Worm (Caenorhabditis elegans) whole organism, L2 larva: ENCODE measurements around the gene R05H11.1.

Source experiments
- mbf-1 ChIP-seq: sonication (generic microtip); optimal IDR thresholded peaks from 2 replicates; lab custom pipeline; 2017; ENCODE audit warnings: missing biosample characterization, missing genetic modification characterization
- unc-62 ChIP-seq: fragments of 150-350 bp; optimal IDR thresholded peaks from 2 replicates; lab custom pipeline; 2014; ENCODE audit warnings: missing biosample characterization, missing genetic modification reagents, missing genetic modification characterization
- ztf-11 ChIP-seq: sonication (generic microtip); optimal IDR thresholded peaks from 2 replicates; lab custom pipeline; 2017; ENCODE audit warnings: missing biosample characterization, missing genetic modification characterization

DNA sequence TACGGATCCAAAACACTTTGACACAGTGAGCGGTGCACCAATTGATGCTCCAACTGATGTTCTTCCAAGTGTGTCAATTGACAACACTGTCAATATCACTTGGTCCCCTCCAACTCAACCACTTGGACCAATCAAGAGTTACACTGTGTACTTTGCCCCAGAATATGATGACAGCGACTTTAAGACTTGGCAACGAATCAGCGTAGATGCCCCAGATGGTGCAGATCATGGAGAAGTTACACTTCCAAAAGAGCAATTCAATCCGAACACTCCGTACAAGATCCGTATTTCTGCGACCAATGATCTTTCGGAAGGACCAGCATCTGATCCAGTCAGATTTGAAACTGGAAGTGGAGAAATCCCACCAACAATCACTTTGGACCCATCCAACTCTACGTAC, 42.8 kb upstream of the R05H11.1 start:
- TF ChIP-seq unc-62 (no peak), mbf-1 (no peak), ztf-11 (tag; lab: Kevin White, UChicago) (no peak)
